Worm (Caenorhabditis elegans): ENCODE measurements around the gene mlcd-1.

mlcd-1 gene

ce11 chrIII:4523411-4523810 is 44.5 kb downstream of the mlcd-1 start:
- TF ChIP-seq unc-62 (GFP tag; optimal IDR thresholded peaks at IDR 0.05 in 1 of 2) (peak in 1 of 2 experiments; percentile 89), unc-62 (tag; optimal IDR thresholded peaks at IDR 0.05) (no peak), nhr-111 (GFP tag; optimal IDR thresholded peaks at IDR 0.05) (no peak), ceh-28 (tag; optimal IDR thresholded peaks at IDR 0.05) (no peak), nhr-77 (tag; optimal IDR thresholded peaks at IDR 0.05) (no peak), daf-8 (GFP tag; IDR thresholded peaks at IDR 0.05) (no peak), Y48G9A.11 (GFP tag; IDR thresholded peaks at IDR 0.05) (no peak), ama-1 (optimal IDR thresholded peaks at IDR 0.05) (no peak)

DNA sequence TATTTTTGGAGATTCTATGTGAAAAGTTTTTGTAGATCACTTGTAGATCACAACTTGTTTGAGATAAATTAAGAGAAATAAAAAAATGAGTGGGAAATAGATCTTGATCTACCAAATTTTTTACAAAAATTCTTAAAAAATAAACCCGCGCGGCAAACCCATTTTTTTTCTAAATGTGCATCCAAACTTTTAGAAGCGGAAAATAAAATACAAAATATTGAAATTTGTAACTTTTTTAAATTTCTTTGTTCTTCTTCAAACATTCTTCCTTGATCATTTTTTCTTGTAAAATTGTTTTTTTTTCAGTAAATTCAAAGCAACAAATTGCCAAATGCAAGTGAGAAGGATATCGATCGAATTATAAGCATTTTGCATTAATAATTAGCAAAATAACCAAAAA is 47.9 kb downstream of the mlcd-1 start, which contains the start of gene cdh-4:
Gene cdh-4 (plus strand): TSS at position 301 of the 400 bp plus-strand sequence.
- TF ChIP-seq F37D6.2 (tag; optimal IDR thresholded peaks at IDR 0.05) (no peak), lin-38 (GFP tag; IDR thresholded peaks at IDR 0.05) (no peak), hlh-11 (tag; optimal IDR thresholded peaks at IDR 0.05) (no peak), ama-1 (optimal IDR thresholded peaks at IDR 0.05) (no peak), lim-7 (GFP tag; IDR thresholded peaks at IDR 0.05) (no peak), aly-2 (tag; optimal IDR thresholded peaks at IDR 0.05) (no peak), D1046.2 (GFP tag; IDR thresholded peaks at IDR 0.05) (no peak), lin-15B (tag; optimal IDR thresholded peaks at IDR 0.05) (no peak), spr-3 (GFP tag; optimal IDR thresholded peaks at IDR 0.05) (no peak), ces-1 (GFP tag; optimal IDR thresholded peaks at IDR 0.05) (no peak), mdl-1 (tag; optimal IDR thresholded peaks at IDR 0.05) (no peak), madf-9 (GFP tag; conservative IDR thresholded peaks at IDR 0.05) (no peak)

ce11 chrIII:4519410-4519809 is 48.5 kb downstream of the mlcd-1 start:
- TF ChIP-seq unc-62 (GFP tag; optimal IDR thresholded peaks at IDR 0.05 in 1 of 2) (peak in 1 of 2 experiments; percentile 60), unc-62 (tag; optimal IDR thresholded peaks at IDR 0.05) (no peak), set-16 (GFP tag; IDR thresholded peaks at IDR 0.05) (no peak)

DNA sequence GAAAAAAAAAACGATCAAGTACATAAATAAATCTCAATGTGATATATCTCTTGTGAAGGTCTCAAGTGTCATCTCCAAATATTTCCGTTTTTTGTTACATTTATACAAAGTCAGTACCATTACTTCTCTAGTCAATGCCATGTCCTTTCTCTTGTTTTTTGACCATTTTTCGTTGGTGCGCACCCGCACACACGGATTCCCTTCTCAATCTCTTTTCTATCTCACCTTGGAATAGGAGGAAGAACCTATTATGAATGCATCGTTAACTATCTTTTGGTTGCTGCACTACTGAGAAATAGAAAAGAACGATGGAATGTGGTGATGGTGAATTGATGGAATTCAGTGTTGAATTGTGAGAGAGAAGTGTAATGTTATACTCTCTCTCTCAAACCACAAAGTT is 50.1 kb downstream of the mlcd-1 start:
- no peak for TF ChIP-seq ceh-44 (GFP tag; IDR thresholded peaks at IDR 0.05)

Data from whole organism, L4 larva.